Fruit fly (Drosophila melanogaster): ENCODE results near the gene ergic53.

DNA sequence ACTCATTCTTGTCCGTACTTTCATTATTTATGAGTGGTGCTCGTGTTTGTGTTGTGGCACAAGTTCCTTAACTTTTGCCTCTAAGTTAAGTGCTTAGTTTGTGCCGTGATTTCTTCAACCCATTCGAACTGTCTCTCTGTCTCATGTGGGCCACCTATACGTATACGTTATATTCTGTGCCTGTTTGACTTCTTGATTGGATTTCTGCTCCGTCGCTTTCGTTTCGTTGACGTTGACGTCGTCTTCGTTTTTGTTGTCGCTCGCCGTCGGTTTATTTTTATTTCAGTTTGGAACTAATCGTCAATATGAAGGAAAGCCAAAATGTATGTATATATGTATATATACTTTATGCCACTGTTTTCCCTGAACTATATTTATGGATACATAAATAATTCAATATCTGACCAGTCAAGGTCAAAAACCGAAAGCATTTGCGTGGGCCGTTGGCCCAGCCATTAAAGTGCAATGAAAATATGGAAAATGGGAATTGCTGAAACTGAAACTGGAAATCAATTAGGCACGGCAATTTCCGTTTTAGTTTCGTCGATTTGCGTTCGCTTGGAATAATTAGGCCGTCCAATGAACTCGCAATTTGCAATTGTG is 47.4 kb downstream of the ergic53 start:
- TF ChIP-seq CG7368 (GFP tag; optimal IDR thresholded peaks at IDR 0.05): no peak
- TF ChIP-seq CG11902 (GFP tag; optimal IDR thresholded peaks at IDR 0.05): no peak
- no peak for TF ChIP-seq topi (GFP tag; optimal IDR thresholded peaks at IDR 0.05)
